Worm (Caenorhabditis elegans) whole organism, L4 larva: Measurements from ENCODE around the gene spig-9.

Experiments used
- D1046.2 ChIP-seq: fragments of 200-800 bp; sonication (Bioruptor generic); IDR thresholded peaks from 2 replicates; pipeline ENCODE4 v1.3.6; 2022; ENCODE audit warnings: missing genetic modification characterization, missing compliant biosample characterization
- F10B5.3 ChIP-seq: sonication (generic microtip); optimal IDR thresholded peaks from 2 replicates; lab custom pipeline; 2016; ENCODE audit warnings: mild to moderate bottlenecking, missing genetic modification characterization, missing compliant biosample characterization
- F37D6.2 ChIP-seq: sonication (generic microtip); optimal IDR thresholded peaks from 2 replicates; lab custom pipeline; 2016; ENCODE audit warnings: mild to moderate bottlenecking, missing genetic modification characterization, missing compliant biosample characterization
- F44E2.7 ChIP-seq: fragments of 200-800 bp; sonication (Bioruptor generic); IDR thresholded peaks from 2 replicates; pipeline ENCODE4 v2.1.2; 2022; ENCODE audit warnings: missing genetic modification characterization, missing compliant biosample characterization
- F49E8.2 ChIP-seq: sonication (generic microtip); optimal IDR thresholded peaks from 2 replicates; lab custom pipeline; 2016; ENCODE audit warnings: missing compliant biosample characterization, mild to moderate bottlenecking, missing genetic modification characterization, borderline replicate concordance
- R02D3.7 ChIP-seq: fragments of 150-350 bp; sonication (generic microtip); optimal IDR thresholded peaks from 3 replicates; lab custom pipeline; 2014; ENCODE audit warnings: missing biosample characterization, missing genetic modification characterization
- T20F7.1 ChIP-seq: fragments of 200-800 bp; sonication (Bioruptor generic); optimal IDR thresholded peaks from 2 replicates; lab custom pipeline; 2018; ENCODE audit warnings: mild to moderate bottlenecking, missing genetic modification characterization, missing compliant biosample characterization
- T26A8.4 ChIP-seq: fragments of 200-800 bp; sonication (Bioruptor generic); IDR thresholded peaks from 2 replicates; pipeline ENCODE4 v1.3.6; 2022; ENCODE audit warnings: missing genetic modification characterization, missing compliant biosample characterization
- Y105C5A.15 ChIP-seq: fragments of 200-800 bp; sonication (Bioruptor generic); IDR thresholded peaks from 2 replicates; pipeline ENCODE4 v1.3.6; 2022; ENCODE audit warnings: missing genetic modification characterization, missing compliant biosample characterization
- Y5F2A.4 ChIP-seq: fragments of 200-800 bp; sonication (Bioruptor generic); optimal IDR thresholded peaks from 2 replicates; lab custom pipeline; 2018; ENCODE audit warnings: mild to moderate bottlenecking, missing genetic modification characterization, missing compliant biosample characterization
- ama-1 ChIP-seq: fragments of 150-350 bp; optimal IDR thresholded peaks from 2 replicates; lab custom pipeline; 2014; ENCODE audit warnings: inconsistent platforms, mixed read lengths
- arid-1 ChIP-seq: fragments of 200-800 bp; sonication (Bioruptor generic); conservative IDR thresholded peaks from 2 replicates; pipeline ENCODE4 v1.3.6; 2022; ENCODE audit warnings: missing genetic modification reagents, missing genetic modification characterization, missing compliant biosample characterization
- ceh-28 ChIP-seq: fragments of 150-350 bp; optimal IDR thresholded peaks from 2 replicates; lab custom pipeline; 2014; ENCODE audit warnings: missing biosample characterization, missing genetic modification reagents, missing genetic modification characterization
- cey-2 ChIP-seq: sonication (generic microtip); optimal IDR thresholded peaks from 3 replicates; lab custom pipeline; 2017; ENCODE audit warnings: missing genetic modification characterization, mild to moderate bottlenecking, missing compliant biosample characterization, antibody characterized with exemption, borderline replicate concordance; ENCODE audit not compliant: insufficient read depth
- daf-16 ChIP-seq, 3 experiments: sonication (generic microtip); optimal IDR thresholded peaks; 2 replicates each; lab custom pipeline; 2016 to 2017; ENCODE audit warnings: missing genetic modification characterization in 3 of 3, missing genetic modification reagents in 3 of 3, mild to moderate bottlenecking in 2 of 3, missing compliant biosample characterization in 2 of 3, missing biosample characterization in 1 of 3, moderate library complexity in 1 of 3
- daf-8 ChIP-seq: fragments of 200-800 bp; sonication (Bioruptor generic); IDR thresholded peaks from 2 replicates; pipeline ENCODE4 v1.3.6; 2022; ENCODE audit warnings: missing genetic modification characterization, missing compliant biosample characterization
- dmd-6 ChIP-seq: fragments of 200-800 bp; sonication (Bioruptor generic); IDR thresholded peaks from 2 replicates; pipeline ENCODE4 v1.3.6; 2022; ENCODE audit warnings: missing genetic modification reagents, missing genetic modification characterization, missing compliant biosample characterization
- dmd-8 ChIP-seq: fragments of 200-800 bp; sonication (Bioruptor generic); IDR thresholded peaks from 2 replicates; pipeline ENCODE4 v1.3.6; 2022; ENCODE audit warnings: missing genetic modification characterization, missing compliant biosample characterization
- dmd-9 ChIP-seq: fragments of 200-800 bp; sonication (Bioruptor generic); IDR thresholded peaks from 2 replicates; pipeline ENCODE4 v1.3.6; 2022; ENCODE audit warnings: missing genetic modification reagents, missing genetic modification characterization, missing compliant biosample characterization
- duxl-1 ChIP-seq: sonication (generic microtip); optimal IDR thresholded peaks from 2 replicates; lab custom pipeline; 2016; ENCODE audit warnings: mild to moderate bottlenecking, missing genetic modification characterization, moderate library complexity, missing compliant biosample characterization; ENCODE audit not compliant: poor library complexity
- dve-1 ChIP-seq: sonication (generic microtip); optimal IDR thresholded peaks from 2 replicates; lab custom pipeline; 2017; ENCODE audit warnings: antibody characterized with exemption, mild to moderate bottlenecking, missing genetic modification characterization, missing compliant biosample characterization; ENCODE audit not compliant: insufficient read depth
- egl-43 ChIP-seq: fragments of 200-800 bp; sonication (Bioruptor generic); IDR thresholded peaks from 2 replicates; pipeline ENCODE4 v1.3.6; 2022; ENCODE audit warnings: missing genetic modification reagents, missing genetic modification characterization, missing compliant biosample characterization
- hif-1 ChIP-seq, 2 experiments: sonication (generic microtip); optimal IDR thresholded peaks; 2 replicates each; lab custom pipeline; 2016 to 2017; ENCODE audit warnings: missing compliant biosample characterization in 2 of 2, missing genetic modification characterization in 2 of 2, missing genetic modification reagents in 2 of 2, missing genotype in 2 of 2, mild to moderate bottlenecking in 1 of 2
- hlh-11 ChIP-seq: fragments of 200-800 bp; sonication (Bioruptor generic); optimal IDR thresholded peaks from 2 replicates; lab custom pipeline; 2018; ENCODE audit warnings: mild to moderate bottlenecking, missing genetic modification characterization, missing compliant biosample characterization
- hlh-30 ChIP-seq: sonication (generic microtip); optimal IDR thresholded peaks from 2 replicates; lab custom pipeline; 2017; ENCODE audit warnings: antibody characterized with exemption, mild to moderate bottlenecking, missing genetic modification characterization, missing compliant biosample characterization; ENCODE audit not compliant: insufficient read depth
- hmg-1.1 ChIP-seq: fragments of 200-800 bp; sonication (Bioruptor generic); IDR thresholded peaks from 2 replicates; pipeline ENCODE4 v1.3.6; 2022; ENCODE audit warnings: missing genetic modification reagents, missing genetic modification characterization, missing compliant biosample characterization
- lin-38 ChIP-seq: fragments of 200-800 bp; sonication (Bioruptor generic); IDR thresholded peaks from 2 replicates; pipeline ENCODE4 v1.3.6; 2022; ENCODE audit warnings: missing genetic modification reagents, missing genetic modification characterization, missing compliant biosample characterization
- mdl-1 ChIP-seq, 2 experiments: fragments of 150-350 bp in 1 of 2; sonication (generic microtip) in 1 of 2; optimal IDR thresholded peaks; 2 replicates each; lab custom pipeline; 2014 to 2017; ENCODE audit warnings: missing biosample characterization in 2 of 2, missing genetic modification characterization in 2 of 2
- mes-2 ChIP-seq: sonication (generic microtip); optimal IDR thresholded peaks from 2 replicates; lab custom pipeline; 2016; ENCODE audit warnings: missing genotype, mild to moderate bottlenecking, missing genetic modification characterization, missing compliant biosample characterization; ENCODE audit not compliant: poor library complexity, severe bottlenecking
- mxl-3 ChIP-seq: fragments of 200-800 bp; sonication (Bioruptor generic); optimal IDR thresholded peaks from 2 replicates; lab custom pipeline; 2018; ENCODE audit warnings: mild to moderate bottlenecking, missing genetic modification characterization, missing compliant biosample characterization
- nhr-28 ChIP-seq: fragments of 150-350 bp; optimal IDR thresholded peaks from 2 replicates; lab custom pipeline; 2014; ENCODE audit warnings: missing biosample characterization, missing genetic modification characterization
- nhr-41 ChIP-seq: fragments of 200-800 bp; sonication (Bioruptor generic); IDR thresholded peaks from 2 replicates; pipeline ENCODE4 v1.3.6; 2022; ENCODE audit warnings: missing genetic modification reagents, missing genetic modification characterization, missing compliant biosample characterization
- nhr-48 ChIP-seq: sonication (generic microtip); optimal IDR thresholded peaks from 2 replicates; lab custom pipeline; 2016; ENCODE audit warnings: mild to moderate bottlenecking, missing genetic modification characterization, missing compliant biosample characterization
- nhr-76 ChIP-seq: fragments of 150-350 bp; optimal IDR thresholded peaks from 2 replicates; lab custom pipeline; 2014; ENCODE audit warnings: missing biosample characterization, missing genetic modification characterization
- rbr-2 ChIP-seq: sonication (generic microtip); optimal IDR thresholded peaks from 2 replicates; lab custom pipeline; 2016; ENCODE audit warnings: missing genotype, missing genetic modification characterization, missing compliant biosample characterization
- saeg-2 ChIP-seq: fragments of 200-800 bp; sonication (Bioruptor generic); IDR thresholded peaks from 2 replicates; pipeline ENCODE4 v1.3.6; 2022; ENCODE audit warnings: missing genetic modification reagents, missing genetic modification characterization, missing compliant biosample characterization
- snpc-1.2 ChIP-seq: fragments of 200-800 bp; sonication (Bioruptor generic); IDR thresholded peaks from 2 replicates; pipeline ENCODE4 v1.3.6; 2022; ENCODE audit warnings: missing genetic modification reagents, missing genetic modification characterization, missing compliant biosample characterization
- tag-97 ChIP-seq: fragments of 200-800 bp; sonication (Bioruptor generic); IDR thresholded peaks from 2 replicates; pipeline ENCODE4 v1.3.6; 2022; ENCODE audit warnings: missing genetic modification characterization, missing compliant biosample characterization
- tra-1 ChIP-seq: fragments of 200-800 bp; sonication (Bioruptor generic); IDR thresholded peaks from 2 replicates; pipeline ENCODE4 v1.3.6; 2022; ENCODE audit warnings: missing genetic modification reagents, missing genetic modification characterization, missing compliant biosample characterization
- unc-39 ChIP-seq: sonication (generic microtip); optimal IDR thresholded peaks from 2 replicates; lab custom pipeline; 2017; ENCODE audit warnings: missing biosample characterization, missing genetic modification characterization
- unc-62 ChIP-seq, 3 experiments: fragments of 150-350 bp in 1 of 3; sonication (generic microtip); optimal IDR thresholded peaks in 2 of 3; peaks in 1 of 3; 1 replicate in 1 of 3; 2 replicates in 2 of 3; lab custom pipeline; 2014 to 2017; ENCODE audit warnings: missing biosample characterization in 3 of 3, missing genetic modification characterization in 3 of 3, missing genetic modification reagents in 3 of 3, missing genotype in 1 of 3
- zag-1 ChIP-seq: fragments of 150-350 bp; optimal IDR thresholded peaks from 2 replicates; lab custom pipeline; 2014; ENCODE audit warnings: missing biosample characterization, missing genetic modification characterization
- zfp-2 ChIP-seq: sonication (generic microtip); optimal IDR thresholded peaks from 2 replicates; lab custom pipeline; 2016; ENCODE audit warnings: mild to moderate bottlenecking, missing genetic modification characterization, missing compliant biosample characterization
- zip-11 ChIP-seq: fragments of 200-800 bp; sonication (Bioruptor generic); IDR thresholded peaks from 2 replicates; pipeline ENCODE4 v1.3.6; 2022; ENCODE audit warnings: missing genetic modification characterization, missing compliant biosample characterization

The spig-9 gene

ce11 chrV:13613870-13614269 is 2.2 kb upstream of the spig-9 start, which contains the start of gene F53F4.7:
F53F4.7 (minus strand) TSS chrV:13613970.
- TF ChIP-seq nhr-76 (tag; lab: Kevin White, UChicago) (no peak), snpc-1.2 (GFP tag; lab: Robert Waterston, UW) (no peak), hif-1 (tag; optimal IDR thresholded peaks at IDR 0.05; lab: Kevin White, UChicago) (no peak), dmd-8 (GFP tag; lab: Robert Waterston, UW) (no peak), dve-1 (no peak), Y5F2A.4 (no peak), dmd-9 (GFP tag; lab: Robert Waterston, UW) (no peak), mxl-3 (GFP tag; lab: Kevin White, UChicago) (no peak), saeg-2 (GFP tag; lab: Robert Waterston, UW) (no peak), hlh-30 (tag; lab: Kevin White, UChicago) (no peak), arid-1 (GFP tag; lab: Robert Waterston, UW) (no peak), F49E8.2 (no peak), ama-1 (no peak), cey-2 (tag; lab: Kevin White, UChicago) (no peak), F44E2.7 (GFP tag; lab: Robert Waterston, UW) (no peak), hmg-1.1 (GFP tag; lab: Robert Waterston, UW) (no peak), tra-1 (GFP tag; lab: Robert Waterston, UW) (no peak), F10B5.3 (tag; lab: Kevin White, UChicago) (no peak), duxl-1 (no peak)
- TF ChIP-seq, all 104 proteins: peak for 0

- TF ChIP-seq hlh-11 (tag; lab: Kevin White, UChicago) (no peak), zip-11 (GFP tag; lab: Robert Waterston, UW) (no peak), dmd-8 (GFP tag; lab: Robert Waterston, UW) (no peak), unc-39 (tag; lab: Kevin White, UChicago) (no peak), D1046.2 (GFP tag; lab: Robert Waterston, UW) (0 out of 2 replicates have a peak, but pooled peaks have one; percentile 11), F10B5.3 (tag; lab: Kevin White, UChicago) (no peak), mdl-1 (tag; optimal IDR thresholded peaks at IDR 0.05; lab: Kevin White, UChicago) (peak in 1 of 2 experiments; percentile 4), tag-97 (GFP tag; lab: Robert Waterston, UW) (no peak), dmd-9 (GFP tag; lab: Robert Waterston, UW) (no peak), saeg-2 (GFP tag; lab: Robert Waterston, UW) (no peak), F37D6.2 (no peak), T26A8.4 (GFP tag; lab: Robert Waterston, UW) (no peak), R02D3.7 (tag; lab: Kevin White, UChicago) (no peak), ceh-28 (no peak), hif-1 (tag; optimal IDR thresholded peaks at IDR 0.05; lab: Kevin White, UChicago) (peak in 1 of 2 experiments; percentile 42), lin-38 (GFP tag; lab: Robert Waterston, UW) (no peak), daf-16 (GFP tag; optimal IDR thresholded peaks at IDR 0.05; lab: Kevin White, UChicago) (no peak), daf-16 (tag; optimal IDR thresholded peaks at IDR 0.05; lab: Kevin White, UChicago) (no peak), daf-8 (GFP tag; lab: Robert Waterston, UW) (no peak), mxl-3 (GFP tag; lab: Kevin White, UChicago) (peak; percentile 21), ama-1 (no peak), hlh-30 (tag; lab: Kevin White, UChicago) (no peak), zfp-2 (tag; lab: Kevin White, UChicago) (no peak)
Measured at ce11 chrV:13609806-13610205, 1.9 kb downstream of the spig-9 start.

ce11 chrV:13608486-13608885 is 3.2 kb downstream of the spig-9 start:
- TF ChIP-seq T20F7.1 (GFP tag; lab: Kevin White, UChicago) (no peak), hlh-11 (tag; lab: Kevin White, UChicago) (peak; percentile 53), unc-62 (GFP tag; optimal IDR thresholded peaks at IDR 0.05 in 1 of 2; lab: Kevin White, UChicago) (peak in 1 of 2 experiments; percentile 44), unc-62 (tag; optimal IDR thresholded peaks at IDR 0.05; lab: Kevin White, UChicago) (no peak), mxl-3 (GFP tag; lab: Kevin White, UChicago) (peak; percentile 22), mes-2 (tag; lab: Kevin White, UChicago) (no peak), nhr-28 (peak; percentile 75), nhr-41 (GFP tag; lab: Robert Waterston, UW) (no peak), egl-43 (no peak), hlh-30 (tag; lab: Kevin White, UChicago) (peak; percentile 63), zag-1 (tag; lab: Kevin White, UChicago) (no peak), nhr-48 (peak; percentile 53), Y105C5A.15 (GFP tag; lab: Robert Waterston, UW) (no peak), rbr-2 (tag; lab: Kevin White, UChicago) (no peak), mdl-1 (tag; optimal IDR thresholded peaks at IDR 0.05; lab: Kevin White, UChicago) (peak in 1 of 2 experiments; percentile 35), dmd-6 (GFP tag; lab: Robert Waterston, UW) (peak; percentile 41; the same call in 1 of the 2 replicates)
